Worm (Caenorhabditis elegans): ENCODE measurements around the gene F47C12.13.

Gene F47C12.13

DNA sequence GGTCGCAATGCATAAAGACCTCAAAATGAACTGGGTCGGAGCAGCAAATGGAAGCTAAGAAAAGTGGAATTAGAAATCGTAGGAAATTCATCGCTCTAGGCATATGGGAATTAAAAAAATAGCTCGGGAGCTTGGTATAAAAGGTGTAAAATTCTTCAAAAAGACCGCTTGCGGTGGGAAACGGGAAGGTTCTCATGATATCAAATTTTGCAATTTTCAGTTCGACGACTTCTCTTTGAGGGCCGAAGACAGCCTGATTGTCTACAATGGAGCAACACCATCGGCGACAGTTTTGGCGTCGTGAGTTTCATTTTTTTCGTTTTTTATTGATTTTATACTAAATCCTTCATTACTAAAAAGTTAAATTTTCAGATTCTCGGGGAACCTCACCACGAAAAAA is 4.3 kb upstream of the F47C12.13 start, which contains the start of gene F47C12.8:
Gene F47C12.8 (minus strand): TSS at position 101 of the 400 bp plus-strand sequence.
- no peak for TF ChIP-seq mls-2 (tag; optimal IDR thresholded peaks at IDR 0.05)
- TF ChIP-seq cnd-1 (tag; optimal IDR thresholded peaks at IDR 0.05), result no peak
- TF ChIP-seq elt-1 (tag; optimal IDR thresholded peaks at IDR 0.05; ENCODE audit: borderline replicate concordance, insufficient read depth), result no peak
- no peak for TF ChIP-seq tbx-8 (GFP tag; optimal IDR thresholded peaks at IDR 0.05)
- no peak for TF ChIP-seq M03D4.4 (tag; optimal IDR thresholded peaks at IDR 0.05)
- TF ChIP-seq nhr-2 (tag; optimal IDR thresholded peaks at IDR 0.05), result no peak
- TF ChIP-seq mab-5 (tag; optimal IDR thresholded peaks at IDR 0.05), result no peak
- TF ChIP-seq hlh-1 (tag; optimal IDR thresholded peaks at IDR 0.05), result no peak
- TF ChIP-seq elt-3 (tag; optimal IDR thresholded peaks at IDR 0.05), result no peak
- no peak for TF ChIP-seq bed-3 (GFP tag; optimal IDR thresholded peaks at IDR 0.05)

ce11 chrIV:3995384-3995783 is 1.2 kb upstream of the F47C12.13 start, which contains the start of gene F47C12.7:
Gene F47C12.7 (minus strand): TSS chrIV:3995484.
- no peak for TF ChIP-seq blmp-1 (tag; optimal IDR thresholded peaks at IDR 0.05)
- TF ChIP-seq mep-1 (tag; optimal IDR thresholded peaks at IDR 0.05), result no peak
- no peak for TF ChIP-seq zip-8 (tag; optimal IDR thresholded peaks at IDR 0.05)
- TF ChIP-seq ces-1 (GFP tag; optimal IDR thresholded peaks at IDR 0.05), result no peak
- no peak for TF ChIP-seq nhr-12 (tag; optimal IDR thresholded peaks at IDR 0.05)
- TF ChIP-seq sem-2 (GFP tag; optimal IDR thresholded peaks at IDR 0.05), result no peak
- TF ChIP-seq ceh-39 (tag; optimal IDR thresholded peaks at IDR 0.05), result no peak
- TF ChIP-seq nhr-237 (tag; optimal IDR thresholded peaks at IDR 0.05), result no peak
- TF ChIP-seq ceh-43 (GFP tag; optimal IDR thresholded peaks at IDR 0.05), result no peak
- TF ChIP-seq flh-1 (GFP tag; optimal IDR thresholded peaks at IDR 0.05), result no peak
- TF ChIP-seq ztf-11 (tag; optimal IDR thresholded peaks at IDR 0.05), result no peak
- no peak for TF ChIP-seq lin-13 (tag; optimal IDR thresholded peaks at IDR 0.05)

DNA sequence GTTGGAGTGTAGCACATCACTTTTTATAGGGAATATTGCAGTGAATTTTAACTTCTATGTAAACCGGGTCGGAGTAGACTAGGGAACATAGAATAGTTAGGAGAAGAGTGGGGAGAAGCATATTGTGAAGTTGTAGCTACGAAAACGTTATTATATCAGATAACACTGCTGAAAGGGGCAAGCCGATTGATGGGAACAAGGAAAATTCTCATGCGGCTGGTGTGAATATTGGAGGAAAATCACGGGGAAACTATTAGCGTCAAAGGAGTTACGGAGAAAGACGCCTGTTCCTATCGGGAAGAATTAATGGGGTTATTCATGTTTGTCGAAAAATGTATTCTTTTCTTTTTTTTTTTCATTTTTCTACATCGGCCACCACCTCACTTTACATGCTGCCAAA is 926 bp downstream of the F47C12.13 start, which contains the start of gene F47C12.6:
Gene F47C12.6 (minus strand): TSS at position 101 of the 400 bp plus-strand sequence.
- TF ChIP-seq nhr-237 (tag; optimal IDR thresholded peaks at IDR 0.05), result no peak
- no peak for TF ChIP-seq flh-1 (GFP tag; optimal IDR thresholded peaks at IDR 0.05)
- no peak for TF ChIP-seq ces-1 (GFP tag; optimal IDR thresholded peaks at IDR 0.05)
- no peak for TF ChIP-seq lin-32 (GFP tag; optimal IDR thresholded peaks at IDR 0.05)
- TF ChIP-seq M03D4.4 (tag; optimal IDR thresholded peaks at IDR 0.05), result no peak
- TF ChIP-seq zip-8 (tag; optimal IDR thresholded peaks at IDR 0.05), result no peak
- no peak for TF ChIP-seq sptf-1 (tag; optimal IDR thresholded peaks at IDR 0.05)
- no peak for TF ChIP-seq hlh-1 (tag; optimal IDR thresholded peaks at IDR 0.05)
- TF ChIP-seq unc-39 (tag; optimal IDR thresholded peaks at IDR 0.05), result no peak
- no peak for TF ChIP-seq unc-62 (GFP tag; optimal IDR thresholded peaks at IDR 0.05)
- TF ChIP-seq pha-4 (tag; optimal IDR thresholded peaks at IDR 0.05), result no peak
- TF ChIP-seq nhr-12 (tag; optimal IDR thresholded peaks at IDR 0.05), result no peak
- TF ChIP-seq nhr-76 (tag; optimal IDR thresholded peaks at IDR 0.05), result no peak
- TF ChIP-seq elt-3 (tag; optimal IDR thresholded peaks at IDR 0.05), result no peak

- TF ChIP-seq unc-39 (tag; optimal IDR thresholded peaks at IDR 0.05) (no peak), ztf-11 (tag; optimal IDR thresholded peaks at IDR 0.05) (no peak)
These were observed 5.5 kb downstream of the F47C12.13 start, which contains the start of gene clec-78 for ce11 chrIV:3988638-3989152. Gene clec-78 (plus strand): TSS chrIV:3989102.

- no peak for TF ChIP-seq nhr-76 (tag; optimal IDR thresholded peaks at IDR 0.05)
- TF ChIP-seq snpc-4 (tag; optimal IDR thresholded peaks at IDR 0.05), result no peak
- TF ChIP-seq mep-1 (tag; optimal IDR thresholded peaks at IDR 0.05), result no peak
- TF ChIP-seq pha-4 (tag; optimal IDR thresholded peaks at IDR 0.05), result no peak
- no peak for TF ChIP-seq ceh-39 (tag; optimal IDR thresholded peaks at IDR 0.05)
- no peak for TF ChIP-seq M03D4.4 (tag; optimal IDR thresholded peaks at IDR 0.05)
- TF ChIP-seq nhr-12 (tag; optimal IDR thresholded peaks at IDR 0.05), result no peak
- TF ChIP-seq cnd-1 (tag; optimal IDR thresholded peaks at IDR 0.05), result no peak
- TF ChIP-seq lin-32 (GFP tag; optimal IDR thresholded peaks at IDR 0.05), result no peak
- no peak for TF ChIP-seq unc-62 (GFP tag; optimal IDR thresholded peaks at IDR 0.05)
- no peak for TF ChIP-seq blmp-1 (tag; optimal IDR thresholded peaks at IDR 0.05)
- TF ChIP-seq mab-5 (tag; optimal IDR thresholded peaks at IDR 0.05), result no peak
- TF ChIP-seq unc-120 (tag; optimal IDR thresholded peaks at IDR 0.05; ENCODE audit: poor library complexity, severe bottlenecking), result no peak
- no peak for TF ChIP-seq nhr-2 (tag; optimal IDR thresholded peaks at IDR 0.05)
These were observed 6.1 kb downstream of the F47C12.13 start for ce11 chrIV:3988132-3988531.

Data from whole organism, mixed stage, embryonic.